Fruit fly (Drosophila melanogaster) whole organism, larva: ENCODE data around the gene mthl7.

Experiments used
- noc ChIP-seq: fragments of 200-800 bp; sonication (Bioruptor generic); optimal IDR thresholded peaks from 3 replicates; lab custom pipeline; 2019; ENCODE audit warnings: missing biosample characterization, mild to moderate bottlenecking, missing genetic modification characterization, moderate library complexity

Gene mthl7

dm6 chr3L:8180464-8181137 is at the start of gene mthl7, which contains the start of gene Uxs:
mthl7 (minus strand) TSS chr3L:8180514.
Uxs (plus strand) TSS chr3L:8180923.
- no peak for TF ChIP-seq noc (tag; lab: Kevin White, UChicago)

- no peak for TF ChIP-seq noc (tag; lab: Kevin White, UChicago)
These were observed 48.6 kb upstream of the mthl7 start, which contains the start of gene eIF4E3 for dm6 chr3L:8228924-8229323. eIF4E3 (plus strand) TSS chr3L:8229224.

- TF ChIP-seq noc (tag; lab: Kevin White, UChicago): no peak
These were observed 41.5 kb upstream of the mthl7 start, which contains the start of gene CG13678 for dm6 chr3L:8221835-8222234. CG13678 (plus strand) TSS chr3L:8222141.

- no peak for TF ChIP-seq noc (tag; lab: Kevin White, UChicago)
These were observed 39.4 kb upstream of the mthl7 start for dm6 chr3L:8219687-8220086.

dm6 chr3L:8218883-8219282 is 38.6 kb upstream of the mthl7 start, which contains the start of gene CG13674:
CG13674 (minus strand) TSS chr3L:8218983.
- no peak for TF ChIP-seq noc (tag; lab: Kevin White, UChicago)

- TF ChIP-seq noc (tag; lab: Kevin White, UChicago): no peak
These were observed 34.7 kb upstream of the mthl7 start, which contains the start of gene CG8012 for dm6 chr3L:8214980-8215379. CG8012 (plus strand) TSS chr3L:8215280.

- TF ChIP-seq noc (tag; lab: Kevin White, UChicago): no peak
These were observed 31.3 kb upstream of the mthl7 start, which contains the start of gene CG8006 for dm6 chr3L:8211590-8211989. CG8006 (plus strand) TSS chr3L:8211890.

dm6 chr3L:8210596-8210995 is 30.3 kb upstream of the mthl7 start, which contains the start of gene tut:
tut (minus strand) TSS chr3L:8210743.
- no peak for TF ChIP-seq noc (tag; lab: Kevin White, UChicago)

dm6 chr3L:8202317-8202842 is 22.1 kb upstream of the mthl7 start, which contains the start of the genes CG7366 and CG13679:
CG7366 (minus strand) TSS chr3L:8202417.
CG13679 (plus strand) TSS chr3L:8202792.
- no peak for TF ChIP-seq noc (tag; lab: Kevin White, UChicago)

- peak; percentile 83 for TF ChIP-seq noc (tag; lab: Kevin White, UChicago)
These were observed 17.5 kb upstream of the mthl7 start, which contains the start of the genes UbcE2M and Dhps for dm6 chr3L:8197779-8198279. UbcE2M (minus strand) TSS chr3L:8197987. Dhps (plus strand) TSS chr3L:8198207.

- no peak for TF ChIP-seq noc (tag; lab: Kevin White, UChicago)
These were observed 12.7 kb upstream of the mthl7 start, which contains the start of gene CG7387 for dm6 chr3L:8193016-8193415. CG7387 (minus strand) TSS chr3L:8193116.

- no peak for TF ChIP-seq noc (tag; lab: Kevin White, UChicago)
These were observed 10.8 kb upstream of the mthl7 start, which contains the start of gene MED24 for dm6 chr3L:8191042-8191613. MED24 (plus strand) TSS chr3L:8191270.

dm6 chr3L:8189234-8189633 is 8.9 kb upstream of the mthl7 start:
- TF ChIP-seq noc (tag; lab: Kevin White, UChicago): no peak

dm6 chr3L:8187397-8187811 is 7.1 kb upstream of the mthl7 start:
- TF ChIP-seq noc (tag; lab: Kevin White, UChicago): no peak

- peak; percentile 89 for TF ChIP-seq noc (tag; lab: Kevin White, UChicago)
These were observed 6.5 kb upstream of the mthl7 start, which contains the start of the genes ERR and Atg18a for dm6 chr3L:8186627-8187396. ERR (minus strand) TSS chr3L:8186671. Atg18a (plus strand) TSS chr3L:8186857.
